Worm (Caenorhabditis elegans): Measurements from ENCODE around the gene F54D12.10.

F54D12.10 gene

DNA sequence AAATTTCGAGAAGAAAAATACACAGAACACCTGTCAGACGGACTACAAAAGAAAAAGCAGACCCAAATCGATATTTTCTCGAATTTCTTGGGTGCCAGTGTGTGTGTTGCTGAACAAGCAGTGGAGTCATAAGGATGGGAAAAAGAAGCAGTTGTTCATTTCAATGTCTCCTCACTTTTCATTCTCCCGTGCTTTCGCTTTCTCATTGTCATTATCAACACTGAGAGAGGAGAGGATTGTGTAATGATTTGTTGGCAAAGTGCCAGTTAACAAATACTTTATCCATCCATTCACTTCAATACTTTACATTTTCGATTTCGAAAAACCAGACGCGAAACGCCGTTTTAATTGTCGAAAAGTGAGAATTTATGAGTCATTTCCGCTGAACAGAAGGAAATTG, 2.5 kb downstream of the F54D12.10 start (continued):
- TF ChIP-seq ztf-25 (GFP tag; IDR thresholded peaks at IDR 0.05) (no peak), F33H1.4 (GFP tag; IDR thresholded peaks at IDR 0.05) (no peak), attf-6 (GFP tag; IDR thresholded peaks at IDR 0.05) (no peak)

DNA sequence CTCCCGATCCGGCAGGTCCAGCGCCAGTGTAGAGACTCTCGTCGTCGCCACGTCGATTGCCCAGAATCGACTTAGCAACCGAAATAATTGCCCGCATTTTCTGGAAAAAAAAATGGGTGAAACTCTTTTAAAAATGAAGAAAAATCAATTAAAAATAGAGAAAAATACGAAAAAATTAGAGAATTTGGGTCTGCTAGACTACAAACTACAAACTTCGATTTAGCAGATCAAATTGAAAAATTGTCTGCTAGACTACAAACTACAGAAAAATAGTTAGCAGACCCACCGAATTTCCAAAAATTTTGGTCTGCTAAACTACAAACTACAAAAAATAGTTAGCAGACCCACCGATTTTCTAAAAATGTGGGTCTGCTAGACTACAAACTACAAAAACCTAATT, 3.3 kb downstream of the F54D12.10 start, which contains the start of gene rog-1:
Gene rog-1 (minus strand): TSS at position 101 of the 400 bp plus-strand sequence.
- TF ChIP-seq bed-1 (GFP tag; IDR thresholded peaks at IDR 0.05) (no peak), let-607 (tag; optimal IDR thresholded peaks at IDR 0.05) (no peak), F57C9.4 (tag; optimal IDR thresholded peaks at IDR 0.05) (no peak), hmg-1.2 (GFP tag; IDR thresholded peaks at IDR 0.05) (no peak), T26A5.8 (tag; optimal IDR thresholded peaks at IDR 0.05) (no peak), lir-1 (GFP tag; conservative IDR thresholded peaks at IDR 0.05) (no peak), nhr-120 (GFP tag; IDR thresholded peaks at IDR 0.05) (no peak), ama-1 (optimal IDR thresholded peaks at IDR 0.05) (no peak), ama-1 (GFP tag; optimal IDR thresholded peaks at IDR 0.05) (no peak), ztf-6 (GFP tag; IDR thresholded peaks at IDR 0.05) (no peak), ztf-25 (GFP tag; IDR thresholded peaks at IDR 0.05) (no peak), lin-40 (tag; optimal IDR thresholded peaks at IDR 0.05) (no peak), Y79H2A.3 (GFP tag; conservative IDR thresholded peaks at IDR 0.05) (no peak), mes-4 (tag; optimal IDR thresholded peaks at IDR 0.05) (no peak), lin-54 (GFP tag; optimal IDR thresholded peaks at IDR 0.05) (no peak), hrde-1 (tag; optimal IDR thresholded peaks at IDR 0.05; ENCODE audit: borderline replicate concordance) (no peak)

DNA sequence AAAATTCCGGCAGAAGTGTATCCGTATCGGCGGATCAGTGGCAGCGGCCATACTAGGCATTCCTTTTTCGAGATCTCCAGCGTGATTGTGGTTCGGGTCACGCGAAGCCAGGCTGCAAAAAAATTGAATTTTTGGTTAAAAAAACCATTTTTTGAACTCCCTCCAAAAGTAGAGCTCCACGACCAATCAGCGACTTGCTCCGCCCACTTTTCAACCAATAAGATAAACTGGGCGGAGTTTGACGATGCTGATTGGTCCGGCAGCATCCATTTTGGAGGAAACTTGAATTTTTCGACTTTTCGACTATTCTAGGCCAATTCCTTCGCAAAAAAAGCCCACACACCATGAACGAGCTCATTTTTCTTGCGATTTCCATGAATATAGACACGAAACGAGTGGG, 3.7 kb downstream of the F54D12.10 start:
- no peak for TF ChIP-seq fkh-3 (tag; optimal IDR thresholded peaks at IDR 0.05)

DNA sequence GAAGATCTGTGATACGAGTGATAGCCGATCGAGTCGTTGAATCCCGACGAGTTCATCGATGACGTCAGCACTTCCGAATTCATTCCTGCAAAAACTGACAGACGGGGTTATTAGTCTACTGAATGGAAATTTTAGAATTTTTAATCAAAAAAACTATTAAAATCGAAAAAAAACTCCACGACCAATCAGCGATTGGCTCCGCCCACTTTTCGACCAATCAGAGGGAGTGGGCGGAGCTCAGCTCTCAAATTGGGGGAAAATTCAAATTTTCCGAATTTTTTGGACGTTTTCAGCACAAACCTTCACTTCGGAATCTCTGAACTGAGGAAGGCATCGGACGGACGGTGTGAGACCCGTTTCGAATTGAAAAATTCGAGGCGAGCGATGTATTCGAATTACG, 5.2 kb downstream of the F54D12.10 start:
- TF ChIP-seq sdz-38 (tag; optimal IDR thresholded peaks at IDR 0.05), result no peak
- TF ChIP-seq nfyb-1 (GFP tag; IDR thresholded peaks at IDR 0.05), result peak; percentile 83

DNA sequence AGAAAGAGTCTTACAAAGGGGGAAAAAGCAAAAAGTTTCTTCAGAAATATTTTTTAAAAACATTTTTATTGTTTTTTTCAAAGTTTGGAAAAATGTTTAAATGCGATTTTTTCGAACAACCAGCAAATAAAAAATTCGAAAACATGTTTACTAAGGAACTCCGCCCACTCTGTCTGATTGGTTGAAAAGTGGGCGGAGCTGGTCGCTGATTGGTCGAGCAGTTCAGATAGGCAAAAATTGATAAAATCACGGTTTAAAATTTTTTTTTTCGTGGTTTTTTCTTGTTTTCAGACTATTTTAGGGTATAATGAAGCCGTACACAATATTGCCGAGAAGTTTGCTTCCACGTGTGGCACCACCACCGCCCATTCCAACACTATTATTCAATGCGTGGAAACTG, 6.0 kb downstream of the F54D12.10 start:
- no peak for TF ChIP-seq tlf-1 (GFP tag; optimal IDR thresholded peaks at IDR 0.05)

DNA sequence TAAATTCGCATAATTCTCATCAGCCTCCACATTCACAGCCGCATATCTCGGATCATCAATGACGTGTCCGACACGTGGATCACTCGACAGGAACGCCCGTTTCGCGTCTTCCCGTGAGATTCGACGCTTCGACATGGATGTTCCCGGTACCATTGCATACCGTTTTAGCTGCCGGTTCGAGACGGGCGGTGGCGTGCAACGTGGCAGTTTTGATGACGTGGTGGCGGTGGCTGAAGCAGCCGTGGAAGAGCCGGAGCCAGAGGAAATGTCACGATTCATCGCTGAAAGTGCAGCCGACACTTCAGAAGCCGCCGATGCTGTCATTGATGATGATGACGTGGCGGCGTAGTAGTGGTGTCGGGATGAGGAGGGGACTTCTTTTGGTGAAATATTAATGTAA, 6.6 kb downstream of the F54D12.10 start:
- TF ChIP-seq zfh-2 (GFP tag; conservative IDR thresholded peaks at IDR 0.05) (peak; percentile 70), repo-1 (tag; optimal IDR thresholded peaks at IDR 0.05) (no peak)

DNA sequence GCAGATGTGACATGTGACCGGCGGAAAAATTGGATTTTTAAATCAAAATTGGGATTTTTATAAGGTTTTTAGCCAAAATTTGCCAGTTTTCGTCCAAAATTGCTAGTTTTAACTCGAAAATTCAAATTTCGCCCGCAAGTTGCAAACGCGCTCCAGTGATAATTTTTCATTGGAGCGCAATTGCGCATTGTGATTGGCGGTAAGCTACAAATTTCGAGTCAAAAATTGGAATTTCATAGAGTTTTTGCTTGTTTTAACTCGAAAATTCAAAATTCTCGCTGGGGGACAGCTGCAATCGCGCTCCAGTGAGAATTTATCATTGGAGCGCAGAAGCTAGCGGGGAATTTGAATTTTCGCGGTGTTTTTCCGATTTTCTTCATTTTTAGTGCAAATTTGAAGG, 8.8 kb downstream of the F54D12.10 start:
- TF ChIP-seq F39B2.1 (GFP tag; IDR thresholded peaks at IDR 0.05), result no peak
- TF ChIP-seq let-526 (GFP tag; IDR thresholded peaks at IDR 0.05), result no peak
- TF ChIP-seq rec-8 (tag; optimal IDR thresholded peaks at IDR 0.05), result no peak
- peak; percentile 57 for TF ChIP-seq lin-54 (GFP tag; optimal IDR thresholded peaks at IDR 0.05)
- no peak for TF ChIP-seq dpl-1 (GFP tag; optimal IDR thresholded peaks at IDR 0.05)
- no peak for TF ChIP-seq zim-3 (tag; optimal IDR thresholded peaks at IDR 0.05)
- no peak for TF ChIP-seq F22D6.2 (tag; optimal IDR thresholded peaks at IDR 0.05)
- no peak for TF ChIP-seq tlf-1 (GFP tag; optimal IDR thresholded peaks at IDR 0.05)
- TF ChIP-seq repo-1 (tag; optimal IDR thresholded peaks at IDR 0.05), result no peak
- no peak for TF ChIP-seq Y53F4B.3 (GFP tag; IDR thresholded peaks at IDR 0.05)
- no peak for TF ChIP-seq F57C9.4 (tag; optimal IDR thresholded peaks at IDR 0.05)
- no peak for TF ChIP-seq aptf-2 (GFP tag; conservative IDR thresholded peaks at IDR 0.05)
- peak; percentile 26 for TF ChIP-seq F49E8.2 (tag; optimal IDR thresholded peaks at IDR 0.05; ENCODE audit: insufficient read depth)
- no peak for TF ChIP-seq bed-2 (GFP tag; IDR thresholded peaks at IDR 0.05)
- peak; percentile 83 for TF ChIP-seq mcd-1 (GFP tag; IDR thresholded peaks at IDR 0.05)
- TF ChIP-seq chd-7 (tag; optimal IDR thresholded peaks at IDR 0.05), result no peak
- no peak for TF ChIP-seq madf-3 (GFP tag; IDR thresholded peaks at IDR 0.05)
- TF ChIP-seq ceh-58 (GFP tag; IDR thresholded peaks at IDR 0.05), result no peak
- no peak for TF ChIP-seq F37B4.10 (GFP tag; IDR thresholded peaks at IDR 0.05)
- TF ChIP-seq gei-17 (GFP tag; optimal IDR thresholded peaks at IDR 0.05), result no peak
- TF ChIP-seq ama-1 (optimal IDR thresholded peaks at IDR 0.05), result no peak
- TF ChIP-seq ama-1 (GFP tag; optimal IDR thresholded peaks at IDR 0.05), result no peak

Measured in whole organism, young adult.